Fruit fly (Drosophila melanogaster): ENCODE measurements around the gene CG33080.
A peak's percentile ranks its signal among the peaks of the same experiment; 100 is the strongest.

CG33080 gene

DNA sequence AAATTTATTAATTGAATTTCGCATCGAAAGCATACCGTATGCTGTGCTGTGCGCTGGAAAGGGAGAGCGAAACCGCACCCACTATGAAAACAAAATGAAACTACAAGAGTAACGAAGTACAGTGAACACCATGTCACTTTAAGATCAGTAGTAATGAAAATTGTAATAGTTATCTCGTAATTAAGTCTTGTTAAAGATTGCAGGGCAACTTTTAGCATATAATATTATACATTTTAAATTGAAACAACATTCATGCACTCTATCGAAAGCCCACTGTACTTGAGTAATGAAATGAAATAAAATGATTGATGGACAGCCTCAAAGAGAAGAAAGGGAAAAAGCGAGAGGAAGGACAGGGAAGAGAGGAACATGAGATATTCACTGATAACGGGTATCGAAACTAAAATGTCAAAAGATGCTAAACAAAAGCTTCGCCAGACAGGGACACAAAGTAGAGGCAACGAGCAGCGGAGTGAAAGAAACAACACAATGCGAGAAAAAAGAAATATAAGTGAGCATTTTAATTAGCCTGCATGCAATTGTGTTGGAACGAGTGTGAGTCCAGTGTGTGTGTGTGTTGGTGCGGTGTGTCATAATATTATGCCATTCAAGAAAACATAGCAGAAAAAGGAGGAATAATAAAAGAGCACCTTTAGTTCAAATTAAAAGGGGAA is 17.8 kb upstream of the CG33080 start:
- no peak for TF ChIP-seq D1 (tag; optimal IDR thresholded peaks at IDR 0.05)
- peak; percentile 89 for TF ChIP-seq Pif1B (GFP tag; optimal IDR thresholded peaks at IDR 0.05)
- TF ChIP-seq CG32121 (GFP tag; IDR thresholded peaks at IDR 0.05): peak; percentile 90
- peak; percentile 92 for TF ChIP-seq Pif1A (GFP tag; optimal IDR thresholded peaks at IDR 0.05)
- TF ChIP-seq gl (tag; optimal IDR thresholded peaks at IDR 0.05): peak; percentile 67
- peak; percentile 74 for TF ChIP-seq CG14655 (GFP tag; optimal IDR thresholded peaks at IDR 0.05)
- peak; percentile 65 for TF ChIP-seq rn (GFP tag; IDR thresholded peaks at IDR 0.05)
- peak; percentile 91 for TF ChIP-seq Snoo (tag; optimal IDR thresholded peaks at IDR 0.05)
- peak; percentile 93 for TF ChIP-seq Ets98B (GFP tag; IDR thresholded peaks at IDR 0.05)
- TF ChIP-seq CG10348 (GFP tag; IDR thresholded peaks at IDR 0.05): peak; percentile 46; the same call in 1 of the 2 replicates
- peak; percentile 84 for TF ChIP-seq CG8159 (tag; optimal IDR thresholded peaks at IDR 0.05)
- peak; percentile 87 for TF ChIP-seq CG15710 (tag; optimal IDR thresholded peaks at IDR 0.05)
- peak; percentile 79 for TF ChIP-seq CG9948 (tag; optimal IDR thresholded peaks at IDR 0.05)
- TF ChIP-seq CG13204 (GFP tag; optimal IDR thresholded peaks at IDR 0.05): peak; percentile 78
- TF ChIP-seq EcR (GFP tag; optimal IDR thresholded peaks at IDR 0.05): peak; percentile 8
- TF ChIP-seq CG34367 (tag; optimal IDR thresholded peaks at IDR 0.05): peak; percentile 84
- TF ChIP-seq fd96Ca (GFP tag; IDR thresholded peaks at IDR 0.05): 0 out of 3 replicates have a peak, but pooled peaks have one; percentile 17
- TF ChIP-seq CG12605 (GFP tag; IDR thresholded peaks at IDR 0.05): peak; percentile 95
- peak; percentile 93 for TF ChIP-seq CG4496 (GFP tag; IDR thresholded peaks at IDR 0.05)
- peak; percentile 80 for TF ChIP-seq CG17806 (tag; optimal IDR thresholded peaks at IDR 0.05)
- TF ChIP-seq CG8301 (tag; optimal IDR thresholded peaks at IDR 0.05): peak; percentile 70

dm6 chrX:5732440-5732839 is 14.9 kb upstream of the CG33080 start, which contains the start of gene CG15773:
CG15773 (plus strand) TSS chrX:5732740.
- no peak for TF ChIP-seq CG4496 (GFP tag; IDR thresholded peaks at IDR 0.05)
- TF ChIP-seq Snoo (tag; optimal IDR thresholded peaks at IDR 0.05): no peak
- no peak for TF ChIP-seq CG17806 (tag; optimal IDR thresholded peaks at IDR 0.05)
- no peak for TF ChIP-seq CG9948 (tag; optimal IDR thresholded peaks at IDR 0.05)
- no peak for TF ChIP-seq CG14655 (GFP tag; optimal IDR thresholded peaks at IDR 0.05)
- TF ChIP-seq CG12605 (GFP tag; IDR thresholded peaks at IDR 0.05): no peak
- no peak for TF ChIP-seq Pif1A (GFP tag; optimal IDR thresholded peaks at IDR 0.05)
- TF ChIP-seq CG8159 (tag; optimal IDR thresholded peaks at IDR 0.05): no peak
- TF ChIP-seq CG15710 (tag; optimal IDR thresholded peaks at IDR 0.05): no peak
- TF ChIP-seq CG8301 (tag; optimal IDR thresholded peaks at IDR 0.05): no peak
- no peak for TF ChIP-seq Ets98B (GFP tag; IDR thresholded peaks at IDR 0.05)
- TF ChIP-seq EcR (GFP tag; optimal IDR thresholded peaks at IDR 0.05): no peak
- TF ChIP-seq rn (GFP tag; IDR thresholded peaks at IDR 0.05): no peak
- no peak for TF ChIP-seq CG32121 (GFP tag; IDR thresholded peaks at IDR 0.05)
- TF ChIP-seq CG13204 (GFP tag; optimal IDR thresholded peaks at IDR 0.05): no peak
- no peak for TF ChIP-seq D1 (tag; optimal IDR thresholded peaks at IDR 0.05)
- TF ChIP-seq fd96Ca (GFP tag; IDR thresholded peaks at IDR 0.05): no peak

DNA sequence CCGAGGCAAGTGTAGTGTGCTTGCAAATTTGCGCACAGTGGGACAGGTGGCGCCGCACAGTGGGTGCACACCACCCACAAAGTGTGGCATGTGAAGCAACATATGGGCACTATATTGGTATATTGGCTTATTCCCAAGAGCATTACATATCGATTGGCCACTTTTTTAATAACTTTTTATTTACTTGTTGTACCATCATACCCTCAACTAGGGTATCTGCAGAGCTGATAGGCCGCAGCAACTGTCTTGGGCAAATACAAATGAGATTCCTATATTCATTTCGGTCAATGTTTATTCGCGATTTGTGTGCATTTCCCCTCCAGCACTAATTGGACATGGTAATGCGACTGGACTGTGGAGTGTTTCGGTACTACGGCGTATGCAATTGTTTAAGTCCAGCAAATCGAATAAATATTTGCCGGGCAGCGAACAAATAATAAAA is 7.2 kb upstream of the CG33080 start:
- peak; percentile 88 for TF ChIP-seq Pif1A (GFP tag; optimal IDR thresholded peaks at IDR 0.05)
- peak; percentile 75 for TF ChIP-seq CG15710 (tag; optimal IDR thresholded peaks at IDR 0.05)
- peak; percentile 86 for TF ChIP-seq CG12605 (GFP tag; IDR thresholded peaks at IDR 0.05)
- peak; percentile 75 for TF ChIP-seq CG8301 (tag; optimal IDR thresholded peaks at IDR 0.05)
- peak; percentile 85 for TF ChIP-seq Pif1B (GFP tag; optimal IDR thresholded peaks at IDR 0.05)
- peak; percentile 29 for TF ChIP-seq CG13204 (GFP tag; optimal IDR thresholded peaks at IDR 0.05)
- TF ChIP-seq CG8159 (tag; optimal IDR thresholded peaks at IDR 0.05): peak; percentile 76
- TF ChIP-seq fd96Ca (GFP tag; IDR thresholded peaks at IDR 0.05): peak; percentile 92
- TF ChIP-seq EcR (GFP tag; optimal IDR thresholded peaks at IDR 0.05): no peak
- TF ChIP-seq D1 (tag; optimal IDR thresholded peaks at IDR 0.05): no peak
- peak; percentile 80 for TF ChIP-seq CG9948 (tag; optimal IDR thresholded peaks at IDR 0.05)
- peak; percentile 28 for TF ChIP-seq gl (tag; optimal IDR thresholded peaks at IDR 0.05)
- TF ChIP-seq CG10348 (GFP tag; IDR thresholded peaks at IDR 0.05): peak; percentile 75; the same call in 1 of the 2 replicates
- peak; percentile 95 for TF ChIP-seq CG4496 (GFP tag; IDR thresholded peaks at IDR 0.05)
- TF ChIP-seq CG32121 (GFP tag; IDR thresholded peaks at IDR 0.05): peak; percentile 91
- TF ChIP-seq CG14655 (GFP tag; optimal IDR thresholded peaks at IDR 0.05): peak; percentile 87
- TF ChIP-seq Ets98B (GFP tag; IDR thresholded peaks at IDR 0.05): peak; percentile 89
- TF ChIP-seq CG34367 (tag; optimal IDR thresholded peaks at IDR 0.05): peak; percentile 81
- peak; percentile 38 for TF ChIP-seq Snoo (tag; optimal IDR thresholded peaks at IDR 0.05)
- peak; percentile 79 for TF ChIP-seq CG17806 (tag; optimal IDR thresholded peaks at IDR 0.05)
- peak; percentile 84 for TF ChIP-seq rn (GFP tag; IDR thresholded peaks at IDR 0.05)

dm6 chrX:5724151-5724699 is 6.6 kb upstream of the CG33080 start:
- peak; percentile 70 for TF ChIP-seq EcR (GFP tag; optimal IDR thresholded peaks at IDR 0.05)
- no peak for TF ChIP-seq CG9948 (tag; optimal IDR thresholded peaks at IDR 0.05)
- peak; percentile 22 for TF ChIP-seq gl (tag; optimal IDR thresholded peaks at IDR 0.05)
- TF ChIP-seq Snoo (tag; optimal IDR thresholded peaks at IDR 0.05): no peak
- peak; percentile 34 for TF ChIP-seq CG13204 (GFP tag; optimal IDR thresholded peaks at IDR 0.05)

- TF ChIP-seq fd96Ca (GFP tag; IDR thresholded peaks at IDR 0.05) (no peak), Pif1A (GFP tag; optimal IDR thresholded peaks at IDR 0.05) (no peak), D1 (tag; optimal IDR thresholded peaks at IDR 0.05) (no peak), EcR (GFP tag; optimal IDR thresholded peaks at IDR 0.05) (peak; percentile 84)
Measured at dm6 chrX:5723577-5723976, 6.0 kb upstream of the CG33080 start.

All from whole organism, pupa.